Worm (Caenorhabditis elegans): ENCODE results near the gene F58B4.5.

- TF ChIP-seq lsy-2 (tag; optimal IDR thresholded peaks at IDR 0.05) (no peak), ztf-11 (tag; optimal IDR thresholded peaks at IDR 0.05) (no peak), nhr-12 (tag; optimal IDR thresholded peaks at IDR 0.05) (no peak)
Observed at ce11 chrV:10953471-10954155, 21.1 kb downstream of the F58B4.5 start.

Measured in whole organism, mixed stage, embryonic.